Worm (Caenorhabditis elegans) whole organism, late embryonic: ENCODE results near the gene nhr-38.
"Not testable (repeated sequence)": the region's sequence is repeated elsewhere in the genome, so short reads cannot be mapped to it uniquely, and the experiment has no call there.

ENCODE experiments used
- F13H6.1 ChIP-seq: sonication (generic microtip); optimal IDR thresholded peaks from 2 replicates; lab custom pipeline; 2016; ENCODE audit warnings: missing genetic modification characterization, missing compliant biosample characterization
- K09A11.1 ChIP-seq: sonication (generic microtip); optimal IDR thresholded peaks from 2 replicates; lab custom pipeline; 2017; ENCODE audit warnings: antibody characterized with exemption, mild to moderate bottlenecking, missing genetic modification characterization, missing compliant biosample characterization; ENCODE audit not compliant: insufficient read depth
- ceh-2 ChIP-seq: sonication (generic microtip); optimal IDR thresholded peaks from 2 replicates; lab custom pipeline; 2016; ENCODE audit warnings: missing genotype, missing genetic modification characterization, missing compliant biosample characterization
- ceh-24 ChIP-seq: sonication (generic microtip); optimal IDR thresholded peaks from 2 replicates; lab custom pipeline; 2016; ENCODE audit warnings: mild to moderate bottlenecking, missing genetic modification characterization, missing compliant biosample characterization
- ceh-30 ChIP-seq: fragments of 150-350 bp; optimal IDR thresholded peaks from 2 replicates; lab custom pipeline; 2014; ENCODE audit warnings: missing biosample characterization, missing genetic modification characterization
- ceh-31 ChIP-seq: sonication (generic microtip); optimal IDR thresholded peaks from 2 replicates; lab custom pipeline; 2016; ENCODE audit warnings: missing genetic modification characterization, missing compliant biosample characterization
- ceh-45 ChIP-seq: fragments of 200-800 bp; sonication (Bioruptor generic); IDR thresholded peaks from 2 replicates; pipeline ENCODE4 v1.3.6; 2022; ENCODE audit warnings: missing genetic modification reagents, missing genetic modification characterization, missing compliant biosample characterization
- ceh-6 ChIP-seq: fragments of 200-800 bp; sonication (Bioruptor generic); optimal IDR thresholded peaks from 2 replicates; lab custom pipeline; 2018; ENCODE audit warnings: mild to moderate bottlenecking, missing genetic modification characterization, missing compliant biosample characterization
- ceh-9 ChIP-seq: sonication (generic microtip); optimal IDR thresholded peaks from 2 replicates; lab custom pipeline; 2016; ENCODE audit warnings: mild to moderate bottlenecking, missing genetic modification characterization, inconsistent platforms, missing compliant biosample characterization
- elt-4 ChIP-seq: sonication (generic microtip); optimal IDR thresholded peaks from 2 replicates; lab custom pipeline; 2016; ENCODE audit warnings: missing genetic modification characterization, missing compliant biosample characterization
- eyg-1 ChIP-seq: sonication (generic microtip); optimal IDR thresholded peaks from 2 replicates; lab custom pipeline; 2016; ENCODE audit warnings: missing genotype, missing genetic modification characterization, missing compliant biosample characterization
- fkh-6 ChIP-seq: sonication (generic microtip); optimal IDR thresholded peaks from 2 replicates; lab custom pipeline; 2016; ENCODE audit warnings: missing genetic modification characterization, missing compliant biosample characterization
- hlh-13 ChIP-seq: fragments of 200-800 bp; sonication (Bioruptor generic); optimal IDR thresholded peaks from 2 replicates; lab custom pipeline; 2018; ENCODE audit warnings: mild to moderate bottlenecking, missing genetic modification characterization, missing compliant biosample characterization
- hlh-30 ChIP-seq: sonication (generic microtip); optimal IDR thresholded peaks from 2 replicates; lab custom pipeline; 2017; ENCODE audit warnings: antibody characterized with exemption, missing genetic modification characterization, missing compliant biosample characterization; ENCODE audit not compliant: insufficient read depth
- hlh-6 ChIP-seq: sonication (generic microtip); optimal IDR thresholded peaks from 2 replicates; lab custom pipeline; 2016; ENCODE audit warnings: missing genotype, missing genetic modification characterization, missing compliant biosample characterization
- nfya-1 ChIP-seq: sonication (generic microtip); optimal IDR thresholded peaks from 2 replicates; lab custom pipeline; 2017; ENCODE audit warnings: missing genetic modification characterization, mild to moderate bottlenecking, missing compliant biosample characterization, antibody characterized with exemption, moderate library complexity
- nhr-11 ChIP-seq: fragments of 150-350 bp; optimal IDR thresholded peaks from 2 replicates; lab custom pipeline; 2014; ENCODE audit warnings: missing biosample characterization, missing genetic modification characterization
- nhr-232 ChIP-seq: sonication (generic microtip); optimal IDR thresholded peaks from 2 replicates; lab custom pipeline; 2016; ENCODE audit warnings: missing genetic modification characterization, missing compliant biosample characterization
- npax-4 ChIP-seq: sonication (generic microtip); optimal IDR thresholded peaks from 2 replicates; lab custom pipeline; 2016; ENCODE audit warnings: missing genetic modification characterization, missing compliant biosample characterization
- odd-2 ChIP-seq: sonication (generic microtip); optimal IDR thresholded peaks from 2 replicates; lab custom pipeline; 2017; ENCODE audit warnings: antibody characterized with exemption, mild to moderate bottlenecking, missing genetic modification characterization, missing compliant biosample characterization
- pat-9 ChIP-seq: fragments of 200-800 bp; sonication (Bioruptor generic); optimal IDR thresholded peaks from 2 replicates; lab custom pipeline; 2018; ENCODE audit warnings: mild to moderate bottlenecking, missing genetic modification characterization, moderate library complexity, missing compliant biosample characterization
- pax-1 ChIP-seq: fragments of 150-350 bp; optimal IDR thresholded peaks from 2 replicates; lab custom pipeline; 2014; ENCODE audit warnings: missing biosample characterization, missing genetic modification characterization
- pha-2 ChIP-seq: sonication (generic microtip); optimal IDR thresholded peaks from 2 replicates; lab custom pipeline; 2017; ENCODE audit warnings: mild to moderate bottlenecking, missing genetic modification characterization, missing compliant biosample characterization
- pha-4 ChIP-seq: fragments of 150-350 bp; optimal IDR thresholded peaks from 2 replicates; lab custom pipeline; 2018; ENCODE audit warnings: missing biosample characterization, missing genetic modification reagents, missing genetic modification characterization
- pros-1 ChIP-seq: fragments of 150-350 bp; optimal IDR thresholded peaks from 2 replicates; lab custom pipeline; 2014; ENCODE audit warnings: missing biosample characterization, missing genetic modification reagents, missing genetic modification characterization
- ref-2 ChIP-seq: sonication (generic microtip); optimal IDR thresholded peaks from 2 replicates; lab custom pipeline; 2016; ENCODE audit warnings: missing genetic modification characterization, missing compliant biosample characterization
- rnt-1 ChIP-seq: sonication (generic microtip); optimal IDR thresholded peaks from 2 replicates; lab custom pipeline; 2016; ENCODE audit warnings: missing genetic modification characterization, missing compliant biosample characterization
- sdc-2 ChIP-seq: sonication (generic microtip); optimal IDR thresholded peaks from 2 replicates; lab custom pipeline; 2016; ENCODE audit warnings: missing genotype, missing genetic modification characterization, missing compliant biosample characterization
- sox-2 ChIP-seq: fragments of 200-800 bp; sonication (Bioruptor generic); IDR thresholded peaks from 2 replicates; pipeline ENCODE4 v1.3.6; 2022; ENCODE audit warnings: missing genetic modification reagents, missing genetic modification characterization, missing compliant biosample characterization
- sox-4 ChIP-seq: sonication (generic microtip); optimal IDR thresholded peaks from 2 replicates; lab custom pipeline; 2017; ENCODE audit warnings: mild to moderate bottlenecking, missing genetic modification characterization, inconsistent platforms, missing compliant biosample characterization
- syd-9 ChIP-seq: sonication (generic microtip); optimal IDR thresholded peaks from 2 replicates; lab custom pipeline; 2016; ENCODE audit warnings: mild to moderate bottlenecking, missing genetic modification characterization, moderate library complexity, missing compliant biosample characterization
- tbx-2 ChIP-seq: sonication (generic microtip); optimal IDR thresholded peaks from 2 replicates; lab custom pipeline; 2016; ENCODE audit warnings: missing genetic modification characterization, missing compliant biosample characterization
- unc-3 ChIP-seq, 2 experiments: fragments of 200-800 bp in 1 of 2; sonication (Bioruptor generic) in 1 of 2; sonication (generic microtip) in 1 of 2; conservative IDR thresholded peaks in 1 of 2; optimal IDR thresholded peaks in 1 of 2; 2 replicates each; pipeline versions ENCODE4 v1.3.6 to Lab custom; 2016 to 2022; ENCODE audit warnings: missing compliant biosample characterization in 2 of 2, missing genetic modification characterization in 2 of 2, missing genetic modification reagents in 1 of 2
- unc-42 ChIP-seq: sonication (generic microtip); optimal IDR thresholded peaks from 2 replicates; lab custom pipeline; 2016; ENCODE audit warnings: missing genotype, missing genetic modification characterization, missing compliant biosample characterization
- unc-55 ChIP-seq: sonication (generic microtip); optimal IDR thresholded peaks from 2 replicates; lab custom pipeline; 2017; ENCODE audit warnings: missing biosample characterization, missing genetic modification reagents, missing genetic modification characterization
- ztf-16 ChIP-seq: sonication (generic microtip); optimal IDR thresholded peaks from 2 replicates; lab custom pipeline; 2017; ENCODE audit warnings: missing genetic modification characterization, missing compliant biosample characterization

nhr-38 gene

ce11 chrIV:9682514-9682913 is 27.5 kb upstream of the nhr-38 start, which contains the start of gene ins-7:
Gene ins-7 (minus strand): TSS chrIV:9682845.
- TF ChIP-seq fkh-6 (tag; lab: Kevin White, UChicago) (no peak), ref-2 (tag; lab: Kevin White, UChicago) (no peak), ceh-6 (GFP tag; lab: Kevin White, UChicago) (no peak), F13H6.1 (tag; lab: Kevin White, UChicago) (no peak), ceh-24 (tag; lab: Kevin White, UChicago) (no peak), syd-9 (tag; lab: Kevin White, UChicago) (no peak), pax-1 (no peak)

DNA sequence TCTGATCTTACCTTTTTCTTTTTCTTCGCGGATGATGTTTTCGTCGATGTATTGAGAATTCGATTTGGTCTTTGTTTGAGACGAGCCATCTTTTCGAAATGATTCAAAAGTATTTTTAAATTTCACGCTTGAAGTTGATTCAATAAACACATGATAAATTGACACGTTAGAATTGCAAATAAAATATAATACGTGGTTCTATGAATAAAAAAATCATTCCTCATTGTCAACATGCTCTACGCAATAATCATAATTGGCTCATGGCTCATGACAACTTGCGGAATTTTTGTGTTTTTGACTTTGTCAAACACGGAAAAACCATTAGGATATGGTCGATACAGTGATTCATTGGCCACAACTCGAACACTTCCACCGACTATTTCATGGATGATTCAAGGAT is 26.6 kb upstream of the nhr-38 start, which contains the start of the genes htas-1 and ZK1251.3:
TSS of gene htas-1 (minus strand) at position 101 of the 400 bp plus-strand sequence.
TSS of gene ZK1251.3 (plus strand) at position 226 of the 400 bp plus-strand sequence.
- TF ChIP-seq hlh-6 (tag; lab: Kevin White, UChicago) (no peak), ceh-9 (tag; lab: Kevin White, UChicago) (no peak), tbx-2 (tag; lab: Kevin White, UChicago) (no peak), unc-42 (no peak), ceh-30 (tag; lab: Kevin White, UChicago) (no peak), npax-4 (no peak), odd-2 (no peak), sox-4 (tag; lab: Kevin White, UChicago) (no peak), nfya-1 (tag; lab: Kevin White, UChicago) (no peak), ceh-2 (tag; lab: Kevin White, UChicago) (no peak), unc-3 (GFP tag; conservative IDR thresholded peaks at IDR 0.05; lab: Robert Waterston, UW) (no peak), unc-3 (tag; optimal IDR thresholded peaks at IDR 0.05; lab: Kevin White, UChicago) (no peak), pha-2 (tag; lab: Kevin White, UChicago) (no peak), eyg-1 (tag; lab: Kevin White, UChicago) (no peak), ceh-45 (GFP tag; lab: Robert Waterston, UW) (no peak), nhr-11 (tag; lab: Kevin White, UChicago) (no peak), F13H6.1 (tag; lab: Kevin White, UChicago) (no peak), rnt-1 (tag; lab: Kevin White, UChicago) (no peak)

DNA sequence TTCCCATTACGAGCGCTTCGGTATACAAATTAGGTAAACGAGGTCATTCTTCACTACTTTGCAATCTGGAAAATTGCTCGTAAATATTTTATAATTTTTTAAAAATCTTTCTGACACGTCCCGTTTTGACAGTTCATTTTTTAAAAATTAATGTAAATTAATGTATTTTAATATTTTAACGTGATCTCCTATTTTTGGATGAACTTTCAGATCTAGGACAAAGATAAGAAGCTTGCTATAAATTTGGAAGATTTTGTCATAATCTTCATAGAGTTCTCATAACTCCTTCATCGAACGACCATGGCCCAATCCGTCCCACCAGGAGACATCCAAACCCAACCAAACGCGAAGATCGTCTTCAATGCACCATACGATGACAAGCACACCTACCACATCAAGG is 21.3 kb upstream of the nhr-38 start, which contains the start of gene msp-76:
TSS of gene msp-76 (plus strand) at position 301 of the 400 bp plus-strand sequence.
- TF ChIP-seq ceh-2, pha-2, K09A11.1 (tag; lab: Kevin White, UChicago): not testable (repeated sequence)

DNA sequence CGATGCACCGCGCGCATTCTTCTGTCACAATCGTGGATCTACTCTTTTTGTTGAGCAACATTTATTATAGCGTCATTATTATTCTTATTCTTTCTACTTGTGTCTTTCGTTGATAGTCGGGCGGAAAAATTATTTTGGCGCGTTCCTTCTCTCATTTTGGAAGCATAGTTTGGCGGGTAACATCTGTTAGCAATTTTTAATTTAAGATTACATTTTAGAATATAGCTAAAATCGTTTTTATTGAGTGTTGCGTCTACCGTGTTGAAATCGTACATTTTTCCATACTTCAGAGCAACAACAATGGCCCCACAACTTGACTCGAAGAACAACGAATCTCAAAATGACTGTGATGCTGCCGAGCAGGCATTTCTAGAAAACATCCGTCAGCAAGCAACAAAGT is 19.3 kb upstream of the nhr-38 start, which contains the start of gene sdz-36:
TSS of gene sdz-36 (plus strand) at position 301 of the 400 bp plus-strand sequence.
- TF ChIP-seq eyg-1 (tag; lab: Kevin White, UChicago), result no peak
- TF ChIP-seq ceh-31 (tag; lab: Kevin White, UChicago), result no peak
- no peak for TF ChIP-seq nhr-232 (tag; lab: Kevin White, UChicago)
- no peak for TF ChIP-seq syd-9 (tag; lab: Kevin White, UChicago)
- no peak for TF ChIP-seq unc-55 (GFP tag; lab: Kevin White, UChicago)
- TF ChIP-seq elt-4 (tag; lab: Kevin White, UChicago), result no peak
- TF ChIP-seq sdc-2 (tag; lab: Kevin White, UChicago), result no peak
- TF ChIP-seq hlh-13 (GFP tag; lab: Kevin White, UChicago), result no peak
- no peak for TF ChIP-seq tbx-2 (tag; lab: Kevin White, UChicago)

DNA sequence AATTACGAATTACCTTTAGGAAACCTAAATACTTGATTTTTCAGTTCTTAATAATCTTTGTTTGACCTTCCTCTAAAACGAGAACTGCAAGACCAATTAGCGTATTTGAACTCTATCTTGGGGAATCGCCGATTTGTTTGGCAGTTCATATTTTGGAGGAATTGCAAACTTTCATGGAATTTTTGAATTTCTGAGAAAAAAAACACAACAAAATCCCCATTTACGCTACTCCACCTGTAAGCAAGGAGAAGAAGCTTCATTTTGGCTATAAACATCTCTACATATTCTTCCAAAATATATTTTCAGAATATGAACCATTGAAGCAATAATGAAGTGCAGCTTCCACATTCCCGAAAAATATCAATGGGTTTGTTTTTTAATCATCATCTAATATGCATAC is 17.1 kb upstream of the nhr-38 start, which contains the start of gene twk-9:
TSS of gene twk-9 (plus strand) at position 301 of the 400 bp plus-strand sequence.
- TF ChIP-seq pha-4 (tag; lab: Kevin White, UChicago) (no peak), K09A11.1 (tag; lab: Kevin White, UChicago) (no peak), ztf-16 (tag; lab: Kevin White, UChicago) (no peak), sdc-2 (tag; lab: Kevin White, UChicago) (no peak), pros-1 (no peak), pat-9 (tag; lab: Kevin White, UChicago) (no peak), hlh-30 (tag; lab: Kevin White, UChicago) (no peak), hlh-6 (tag; lab: Kevin White, UChicago) (no peak), sox-2 (GFP tag; lab: Robert Waterston, UW) (no peak)
